Fruit fly (Drosophila melanogaster) whole organism, embryonic: ENCODE measurements around the gene Pif1A.

Source experiments
- CG14667 ChIP-seq: fragments of 200-800 bp; sonication (Bioruptor generic); IDR thresholded peaks from 2 replicates; pipeline ENCODE4 v1.3.6; 2022; ENCODE audit warnings: missing biosample characterization, missing genetic modification characterization
- CG15601 ChIP-seq: fragments of 200-800 bp; sonication (Bioruptor generic); optimal IDR thresholded peaks from 3 replicates; lab custom pipeline; 2019; ENCODE audit warnings: missing biosample characterization, mild to moderate bottlenecking, missing genetic modification characterization, moderate library complexity
- CG1792 ChIP-seq: fragments of 200-800 bp; sonication (Bioruptor generic); optimal IDR thresholded peaks from 2 replicates; lab custom pipeline; 2016; ENCODE audit warnings: missing biosample characterization, missing genetic modification characterization
- CG18476 ChIP-seq: fragments of 200-800 bp; sonication (Bioruptor generic); optimal IDR thresholded peaks from 2 replicates; lab custom pipeline; 2016; ENCODE audit warnings: missing biosample characterization, mild to moderate bottlenecking, missing genetic modification characterization
- CG30431 ChIP-seq: fragments of 200-800 bp; sonication (Bioruptor generic); optimal IDR thresholded peaks from 2 replicates; lab custom pipeline; 2017; ENCODE audit warnings: missing biosample characterization, missing genetic modification characterization
- CG4328 ChIP-seq: fragments of 200-800 bp; sonication (Bioruptor generic); optimal IDR thresholded peaks from 3 replicates; lab custom pipeline; 2017; ENCODE audit warnings: missing biosample characterization, missing genetic modification reagents, missing genetic modification characterization
- CG4360 ChIP-seq: fragments of 200-800 bp; sonication (Bioruptor generic); IDR thresholded peaks from 2 replicates; pipeline ENCODE4 v1.3.6; 2022; ENCODE audit warnings: missing biosample characterization, missing genetic modification characterization
- CG5180 ChIP-seq: fragments of 200-800 bp; sonication (Bioruptor generic); optimal IDR thresholded peaks from 3 replicates; lab custom pipeline; 2017; ENCODE audit warnings: missing biosample characterization, missing genetic modification characterization, mild to moderate bottlenecking, moderate library complexity, missing genetic modification reagents
- CG6791 ChIP-seq: fragments of 200-800 bp; sonication (Bioruptor generic); IDR thresholded peaks from 3 replicates; pipeline ENCODE4 v1.3.6; 2022; ENCODE audit warnings: missing biosample characterization, missing genetic modification characterization; ENCODE audit not compliant: partially characterized antibody
- CG7357 ChIP-seq: fragments of 200-800 bp; sonication (Bioruptor generic); IDR thresholded peaks from 3 replicates; pipeline ENCODE4 v1.3.6; 2022; ENCODE audit warnings: missing biosample characterization, missing genetic modification characterization
- CG7839 ChIP-seq: fragments of 200-800 bp; sonication (Bioruptor generic); optimal IDR thresholded peaks from 3 replicates; lab custom pipeline; 2018; ENCODE audit warnings: missing biosample characterization, mild to moderate bottlenecking, missing genetic modification characterization, moderate library complexity
- CG8359 ChIP-seq: fragments of 200-800 bp; sonication (Bioruptor generic); optimal IDR thresholded peaks from 2 replicates; lab custom pipeline; 2017; ENCODE audit warnings: missing biosample characterization, mild to moderate bottlenecking, missing genetic modification characterization, borderline replicate concordance
- D ChIP-seq, 2 experiments: fragments of 200-800 bp in 1 of 2; fragments of >200 bp in 1 of 2; sonication (Bioruptor generic) in 1 of 2; optimal IDR thresholded peaks; 2 replicates in 1 of 2; 3 replicates in 1 of 2; lab custom pipeline; 2017; ENCODE audit warnings: mild to moderate bottlenecking in 1 of 2, missing biosample characterization in 1 of 2, missing genetic modification characterization in 1 of 2, missing genetic modification reagents in 1 of 2
- D19B ChIP-seq: fragments of 200-800 bp; sonication (Bioruptor generic); optimal IDR thresholded peaks from 2 replicates; lab custom pipeline; 2017; ENCODE audit warnings: missing biosample characterization, mild to moderate bottlenecking, missing genetic modification characterization
- Dek ChIP-seq: fragments of 200-800 bp; sonication (Bioruptor generic); optimal IDR thresholded peaks from 3 replicates; lab custom pipeline; 2019; ENCODE audit warnings: missing biosample characterization, mild to moderate bottlenecking, missing genetic modification characterization, moderate library complexity
- E2f1 ChIP-seq: fragments of 200-800 bp; sonication (Bioruptor generic); IDR thresholded peaks from 2 replicates; pipeline ENCODE4 v1.3.6; 2022; ENCODE audit warnings: missing biosample characterization, missing genetic modification characterization
- GATAe ChIP-seq: fragments of 200-800 bp; sonication (Bioruptor generic); conservative IDR thresholded peaks from 2 replicates; pipeline ENCODE4 v1.3.6; 2022; ENCODE audit warnings: missing biosample characterization, missing genetic modification characterization
- HmgD ChIP-seq: fragments of 200-800 bp; sonication (Bioruptor generic); optimal IDR thresholded peaks from 3 replicates; lab custom pipeline; 2016; ENCODE audit warnings: missing biosample characterization, missing genetic modification characterization
- Hr39 ChIP-seq: fragments of >200 bp; optimal IDR thresholded peaks from 2 replicates; lab custom pipeline; 2017
- Kr ChIP-seq: fragments of 200-800 bp; sonication (Bioruptor generic); optimal IDR thresholded peaks from 2 replicates; lab custom pipeline; 2017; ENCODE audit warnings: missing biosample characterization, mild to moderate bottlenecking, missing genetic modification characterization
- Myb ChIP-seq: fragments of 200-800 bp; sonication (Bioruptor generic); optimal IDR thresholded peaks from 2 replicates; lab custom pipeline; 2016; ENCODE audit warnings: missing biosample characterization, missing genetic modification characterization
- Opbp ChIP-seq: fragments of 200-800 bp; sonication (Bioruptor generic); IDR thresholded peaks from 3 replicates; pipeline ENCODE4 v1.3.6; 2022; ENCODE audit warnings: missing biosample characterization, missing genetic modification characterization; ENCODE audit not compliant: partially characterized antibody
- Ravus ChIP-seq: fragments of 200-800 bp; sonication (Bioruptor generic); IDR thresholded peaks from 2 replicates; pipeline ENCODE4 v1.3.6; 2022; ENCODE audit warnings: missing biosample characterization, missing genetic modification characterization
- Sin3A ChIP-seq: fragments of >200 bp; optimal IDR thresholded peaks from 2 replicates; lab custom pipeline; 2018
- Sox100B ChIP-seq: fragments of 200-800 bp; sonication (Bioruptor generic); optimal IDR thresholded peaks from 3 replicates; lab custom pipeline; 2018; ENCODE audit warnings: missing biosample characterization, mild to moderate bottlenecking, missing genetic modification characterization
- Trl ChIP-seq, 3 experiments: fragments of >200 bp in 2 of 3; fragments of 200-800 bp in 1 of 3; sonication (Bioruptor generic) in 1 of 3; optimal IDR thresholded peaks; 2 replicates in 1 of 3; 3 replicates in 2 of 3; lab custom pipeline; 2016 to 2017; ENCODE audit warnings: missing biosample characterization in 1 of 3, missing genetic modification characterization in 1 of 3
- ara ChIP-seq: fragments of 200-800 bp; sonication (Bioruptor generic); IDR thresholded peaks from 2 replicates; pipeline ENCODE4 v1.3.6; 2022; ENCODE audit warnings: missing biosample characterization, missing genetic modification characterization
- bbx ChIP-seq: fragments of 200-800 bp; sonication (Bioruptor generic); IDR thresholded peaks from 2 replicates; pipeline ENCODE4 v1.3.6; 2022; ENCODE audit warnings: missing biosample characterization, missing genetic modification characterization; ENCODE audit not compliant: partially characterized antibody
- br ChIP-seq: fragments of >200 bp; optimal IDR thresholded peaks from 2 replicates; lab custom pipeline; 2017
- dpn ChIP-seq, 2 experiments: fragments of 200-800 bp; sonication (Bioruptor generic); optimal IDR thresholded peaks; 3 replicates each; lab custom pipeline; 2016; ENCODE audit warnings: missing biosample characterization in 2 of 2, missing genetic modification characterization in 2 of 2
- emc ChIP-seq: fragments of 200-800 bp; sonication (Bioruptor generic); optimal IDR thresholded peaks from 2 replicates; lab custom pipeline; 2016; ENCODE audit warnings: missing biosample characterization, missing genetic modification characterization
- en ChIP-seq: fragments of 200-800 bp; sonication (Bioruptor generic); optimal IDR thresholded peaks from 2 replicates; lab custom pipeline; 2016; ENCODE audit warnings: missing biosample characterization, missing genetic modification characterization
- fd3F ChIP-seq: fragments of 200-800 bp; sonication (Bioruptor generic); optimal IDR thresholded peaks from 2 replicates; lab custom pipeline; 2018; ENCODE audit warnings: missing biosample characterization, mild to moderate bottlenecking, missing genetic modification characterization, moderate library complexity
- fru ChIP-seq: fragments of >200 bp; optimal IDR thresholded peaks from 2 replicates; lab custom pipeline; 2017
- fu2 ChIP-seq: fragments of 200-800 bp; sonication (Bioruptor generic); optimal IDR thresholded peaks from 2 replicates; lab custom pipeline; 2016; ENCODE audit warnings: missing biosample characterization, missing genetic modification characterization
- gce ChIP-seq: fragments of 200-800 bp; sonication (Bioruptor generic); IDR thresholded peaks from 3 replicates; pipeline ENCODE4 v1.3.6; 2022; ENCODE audit warnings: missing biosample characterization, missing genetic modification characterization
- grn ChIP-seq: fragments of 200-800 bp; sonication (Bioruptor generic); optimal IDR thresholded peaks from 3 replicates; lab custom pipeline; 2017; ENCODE audit warnings: missing biosample characterization, missing genetic modification characterization
- kay ChIP-seq: fragments of 200-800 bp; sonication (Bioruptor generic); optimal IDR thresholded peaks from 2 replicates; lab custom pipeline; 2016; ENCODE audit warnings: missing biosample characterization, missing genetic modification characterization
- ken ChIP-seq: fragments of 200-800 bp; sonication (Bioruptor generic); IDR thresholded peaks from 3 replicates; pipeline ENCODE4 v1.3.6; 2022; ENCODE audit warnings: missing biosample characterization, missing genetic modification characterization
- klu ChIP-seq: fragments of 200-800 bp; sonication (Bioruptor generic); IDR thresholded peaks from 2 replicates; pipeline ENCODE4 v1.3.6; 2022; ENCODE audit warnings: missing biosample characterization, missing genetic modification characterization
- lilli ChIP-seq: fragments of 200-800 bp; sonication (Bioruptor generic); optimal IDR thresholded peaks from 3 replicates; lab custom pipeline; 2016; ENCODE audit warnings: missing biosample characterization, missing genetic modification characterization
- mld ChIP-seq: fragments of 200-800 bp; sonication (Bioruptor generic); IDR thresholded peaks from 3 replicates; pipeline ENCODE4 v1.3.6; 2022; ENCODE audit warnings: missing biosample characterization, missing genetic modification characterization; ENCODE audit not compliant: partially characterized antibody
- org-1 ChIP-seq: fragments of 200-800 bp; sonication (Bioruptor generic); optimal IDR thresholded peaks from 2 replicates; lab custom pipeline; 2017; ENCODE audit warnings: missing biosample characterization, missing genetic modification characterization
- pan ChIP-seq, 4 experiments: fragments of >200 bp in 3 of 4; fragments of 200-800 bp in 1 of 4; sonication (Bioruptor generic) in 1 of 4; optimal IDR thresholded peaks in 3 of 4; IDR thresholded peaks in 1 of 4; 2 replicates each; pipeline versions ENCODE4 v1.3.6 to Lab custom; 2017 to 2022; ENCODE audit warnings: missing biosample characterization in 2 of 4, missing genetic modification characterization in 2 of 4, mixed read lengths in 1 of 4
- pita ChIP-seq: fragments of 200-800 bp; sonication (Bioruptor generic); optimal IDR thresholded peaks from 2 replicates; lab custom pipeline; 2017; ENCODE audit warnings: missing biosample characterization, mild to moderate bottlenecking, missing genetic modification characterization
- pnt ChIP-seq: fragments of 200-800 bp; sonication (Bioruptor generic); optimal IDR thresholded peaks from 3 replicates; lab custom pipeline; 2016; ENCODE audit warnings: missing biosample characterization, missing genetic modification characterization
- psq ChIP-seq: fragments of 200-800 bp; sonication (Bioruptor generic); optimal IDR thresholded peaks from 2 replicates; lab custom pipeline; 2017; ENCODE audit warnings: missing biosample characterization, missing genetic modification characterization
- ssp ChIP-seq: fragments of 200-800 bp; sonication (Bioruptor generic); IDR thresholded peaks from 2 replicates; pipeline ENCODE4 v1.3.6; 2022; ENCODE audit warnings: missing biosample characterization, missing genetic modification characterization
- zf30C ChIP-seq: fragments of 200-800 bp; sonication (Bioruptor generic); optimal IDR thresholded peaks from 3 replicates; lab custom pipeline; 2018; ENCODE audit warnings: missing biosample characterization, mild to moderate bottlenecking, missing genetic modification characterization

The Pif1A gene

dm6 chr3R:8731597-8732263, 69.2 kb downstream of the Pif1A start, which contains the start of the genes M1BP and CG8202 (continued):
- TF ChIP-seq CG6791 (GFP tag; lab: Robert Waterston, UW) (no peak), fru (no peak), Myb (GFP tag; lab: Kevin White, UChicago) (peak; percentile 41), CG7357 (peak; percentile 65; the same call in 2 of the 3 replicates), Trl (optimal IDR thresholded peaks at IDR 0.05; lab: Kevin White, UChicago) (no peak), Trl (GFP tag; optimal IDR thresholded peaks at IDR 0.05; lab: Kevin White, UChicago) (peak; percentile 34), gce (no peak), zf30C (GFP tag; lab: Kevin White, UChicago) (no peak), dpn (GFP tag; optimal IDR thresholded peaks at IDR 0.05; lab: Kevin White, UChicago) (peak; percentile 49 to 91), Sox100B (peak; percentile 97), E2f1 (GFP tag; lab: Robert Waterston, UW) (peak; percentile 73; the same call in 1 of the 2 replicates), Ravus (GFP tag; lab: Robert Waterston, UW) (no peak; the same call in 1 of the 2 replicates), org-1 (GFP tag; lab: Kevin White, UChicago) (peak; percentile 71), D (optimal IDR thresholded peaks at IDR 0.05; lab: Kevin White, UChicago) (no peak), D (GFP tag; optimal IDR thresholded peaks at IDR 0.05; lab: Kevin White, UChicago) (peak; percentile 90), mld (GFP tag; lab: Robert Waterston, UW) (no peak), CG4360 (GFP tag; lab: Robert Waterston, UW) (peak; percentile 95), ara (GFP tag; lab: Robert Waterston, UW) (peak; percentile 78), grn (GFP tag; lab: Kevin White, UChicago) (no peak), CG18476 (GFP tag; lab: Kevin White, UChicago) (peak; percentile 53), kay (peak; percentile 49), ken (GFP tag; lab: Robert Waterston, UW) (peak; percentile 78; the same call in 2 of the 3 replicates), Hr39 (lab: Kevin White, UChicago) (no peak), CG1792 (peak; percentile 31), lilli (GFP tag; lab: Kevin White, UChicago) (peak; percentile 81), Opbp (no peak), CG8359 (peak; percentile 70), CG4328 (GFP tag; lab: Kevin White, UChicago) (peak; percentile 91), Kr (GFP tag; lab: Kevin White, UChicago) (peak; percentile 7), CG15601 (tag; lab: Kevin White, UChicago) (peak; percentile 89), pita (GFP tag; lab: Kevin White, UChicago) (no peak), pnt (GFP tag; lab: Kevin White, UChicago) (peak; percentile 70), br (lab: Kevin White, UChicago) (no peak), Sin3A (no peak), Dek (no peak), fd3F (GFP tag; lab: Kevin White, UChicago) (peak; percentile 83), en (GFP tag; lab: Kevin White, UChicago) (no peak), psq (GFP tag; lab: Kevin White, UChicago) (peak; percentile 67), pan (optimal IDR thresholded peaks at IDR 0.05; lab: Kevin White, UChicago) (no peak), pan (GFP tag; optimal IDR thresholded peaks at IDR 0.05 in 1 of 2, IDR thresholded peaks at IDR 0.05 in 1 of 2) (peak in 1 of 2 experiments; percentile 69), emc (GFP tag; lab: Kevin White, UChicago) (peak; percentile 12), CG30431 (peak; percentile 85), fu2 (GFP tag; lab: Kevin White, UChicago) (peak; percentile 45), ssp (GFP tag; lab: Robert Waterston, UW) (peak; percentile 56; the same call in 1 of the 2 replicates), D19B (GFP tag; lab: Kevin White, UChicago) (peak; percentile 71), klu (peak; percentile 67; the same call in 1 of the 2 replicates), HmgD (GFP tag; lab: Kevin White, UChicago) (no peak), CG7839 (peak; percentile 94), CG14667 (GFP tag; lab: Robert Waterston, UW) (peak; percentile 77), GATAe (GFP tag; lab: Robert Waterston, UW) (no peak), CG5180 (no peak), bbx (GFP tag; lab: Robert Waterston, UW) (no peak)
